Worm (Caenorhabditis elegans) whole organism, mixed stage, embryonic: ENCODE results near the gene C34H4.5.

Source experiments
- M03D4.4 ChIP-seq: sonication (generic microtip); optimal IDR thresholded peaks from 2 replicates; lab custom pipeline; 2017; ENCODE audit warnings: mild to moderate bottlenecking, missing genetic modification characterization, missing compliant biosample characterization
- bed-3 ChIP-seq: fragments of 200-800 bp; sonication (Bioruptor generic); optimal IDR thresholded peaks from 3 replicates; lab custom pipeline; 2018; ENCODE audit warnings: mild to moderate bottlenecking, missing genetic modification characterization, moderate library complexity, missing compliant biosample characterization
- ceh-39 ChIP-seq: fragments of 150-350 bp; optimal IDR thresholded peaks from 2 replicates; lab custom pipeline; 2014; ENCODE audit warnings: missing biosample characterization, missing genetic modification characterization
- ceh-43 ChIP-seq: fragments of 200-800 bp; sonication (Bioruptor generic); optimal IDR thresholded peaks from 2 replicates; lab custom pipeline; 2018; ENCODE audit warnings: mild to moderate bottlenecking, missing genetic modification characterization, moderate library complexity, missing compliant biosample characterization
- ceh-83 ChIP-seq: fragments of 200-800 bp; sonication (Bioruptor generic); optimal IDR thresholded peaks from 2 replicates; lab custom pipeline; 2018; ENCODE audit warnings: mild to moderate bottlenecking, missing genetic modification characterization, missing compliant biosample characterization
- elt-1 ChIP-seq: sonication (generic microtip); optimal IDR thresholded peaks from 2 replicates; lab custom pipeline; 2017; ENCODE audit warnings: missing genetic modification characterization, mild to moderate bottlenecking, missing compliant biosample characterization, antibody characterized with exemption, moderate library complexity, borderline replicate concordance; ENCODE audit not compliant: insufficient read depth
- ham-2 ChIP-seq: fragments of 200-800 bp; sonication (Bioruptor generic); optimal IDR thresholded peaks from 2 replicates; lab custom pipeline; 2018; ENCODE audit warnings: mild to moderate bottlenecking, missing genetic modification characterization, missing compliant biosample characterization
- hlh-1 ChIP-seq: fragments of 150-350 bp; optimal IDR thresholded peaks from 2 replicates; lab custom pipeline; 2014; ENCODE audit warnings: missing biosample characterization, missing genetic modification reagents, missing genetic modification characterization
- lin-13 ChIP-seq: fragments of 150-350 bp; optimal IDR thresholded peaks from 2 replicates; lab custom pipeline; 2014; ENCODE audit warnings: missing biosample characterization, missing genetic modification characterization
- lin-32 ChIP-seq: fragments of 200-800 bp; sonication (Bioruptor generic); optimal IDR thresholded peaks from 2 replicates; lab custom pipeline; 2018; ENCODE audit warnings: mild to moderate bottlenecking, missing genetic modification characterization, missing compliant biosample characterization
- lsy-2 ChIP-seq: fragments of 150-350 bp; optimal IDR thresholded peaks from 2 replicates; lab custom pipeline; 2014; ENCODE audit warnings: missing biosample characterization, missing genetic modification characterization
- mab-5 ChIP-seq: fragments of 150-350 bp; optimal IDR thresholded peaks from 2 replicates; lab custom pipeline; 2014; ENCODE audit warnings: missing biosample characterization, missing genetic modification characterization
- mep-1 ChIP-seq: fragments of 150-350 bp; optimal IDR thresholded peaks from 2 replicates; lab custom pipeline; 2017; ENCODE audit warnings: missing biosample characterization, missing genetic modification reagents, missing genetic modification characterization, inconsistent platforms
- mls-2 ChIP-seq: sonication (generic microtip); optimal IDR thresholded peaks from 2 replicates; lab custom pipeline; 2016; ENCODE audit warnings: mild to moderate bottlenecking, missing genetic modification characterization, moderate library complexity, missing compliant biosample characterization
- nhr-12 ChIP-seq: fragments of 150-350 bp; optimal IDR thresholded peaks from 2 replicates; lab custom pipeline; 2014; ENCODE audit warnings: missing biosample characterization, missing genetic modification characterization
- nhr-2 ChIP-seq: fragments of 150-350 bp; optimal IDR thresholded peaks from 2 replicates; lab custom pipeline; 2014; ENCODE audit warnings: missing biosample characterization, missing genetic modification characterization
- nhr-237 ChIP-seq: fragments of 150-350 bp; optimal IDR thresholded peaks from 2 replicates; lab custom pipeline; 2014; ENCODE audit warnings: missing biosample characterization, missing genetic modification characterization
- nhr-76 ChIP-seq: sonication (generic microtip); optimal IDR thresholded peaks from 2 replicates; lab custom pipeline; 2017; ENCODE audit warnings: missing biosample characterization, missing genetic modification characterization
- pha-4 ChIP-seq: fragments of 150-350 bp; optimal IDR thresholded peaks from 2 replicates; lab custom pipeline; 2018; ENCODE audit warnings: missing biosample characterization, missing genetic modification reagents, missing genetic modification characterization
- sem-2 ChIP-seq: fragments of 200-800 bp; sonication (Bioruptor generic); optimal IDR thresholded peaks from 2 replicates; lab custom pipeline; 2018; ENCODE audit warnings: mild to moderate bottlenecking, missing genetic modification characterization, missing compliant biosample characterization
- snpc-4 ChIP-seq: fragments of 150-350 bp; optimal IDR thresholded peaks from 2 replicates; lab custom pipeline; 2014; ENCODE audit warnings: missing biosample characterization, missing genetic modification characterization
- unc-120 ChIP-seq: sonication (generic microtip); optimal IDR thresholded peaks from 2 replicates; lab custom pipeline; 2017; ENCODE audit warnings: missing genetic modification characterization, missing compliant biosample characterization; ENCODE audit not compliant: poor library complexity, severe bottlenecking
- unc-62 ChIP-seq: fragments of 150-350 bp; optimal IDR thresholded peaks from 2 replicates; lab custom pipeline; 2014; ENCODE audit warnings: missing biosample characterization, missing genetic modification reagents, missing genetic modification characterization
- zip-8 ChIP-seq: fragments of 150-350 bp; optimal IDR thresholded peaks from 2 replicates; lab custom pipeline; 2014; ENCODE audit warnings: missing biosample characterization, missing genetic modification characterization

The C34H4.5 gene

ce11 chrIV:1549095-1550093, 637 bp downstream of the C34H4.5 start:
- TF ChIP-seq nhr-2 (tag; lab: Kevin White, UChicago) = no peak

- TF ChIP-seq elt-1 (peak; percentile 88), nhr-237 (tag; lab: Kevin White, UChicago) (no peak), ham-2 (GFP tag; lab: Kevin White, UChicago) (peak; percentile 50)
Measured at ce11 chrIV:1548457-1548861, 1.6 kb downstream of the C34H4.5 start, which contains the start of gene col-107. TSS of gene col-107 (plus strand) at chrIV:1548721.

- TF ChIP-seq nhr-237 (tag; lab: Kevin White, UChicago) (no peak), M03D4.4 (tag; lab: Kevin White, UChicago) (no peak), snpc-4 (tag; lab: Kevin White, UChicago) (no peak), unc-120 (tag; lab: Kevin White, UChicago) (no peak), unc-62 (GFP tag; lab: Kevin White, UChicago) (no peak), hlh-1 (tag; lab: Kevin White, UChicago) (no peak), mep-1 (tag; lab: Kevin White, UChicago) (no peak), pha-4 (tag; lab: Kevin White, UChicago) (no peak), ceh-83 (no peak)
Measured at ce11 chrIV:1547129-1547528, 2.9 kb downstream of the C34H4.5 start.

ce11 chrIV:1536316-1536715, 13.7 kb downstream of the C34H4.5 start, which contains the start of gene K03H6.5:
TSS of gene K03H6.5 (minus strand) at chrIV:1536416.
- TF ChIP-seq zip-8 = no peak
- TF ChIP-seq nhr-12 (tag; lab: Kevin White, UChicago) = no peak
- TF ChIP-seq bed-3 = no peak
- no peak for TF ChIP-seq lin-32 (GFP tag; lab: Kevin White, UChicago)
- no peak for TF ChIP-seq lin-13 (tag; lab: Kevin White, UChicago)
- TF ChIP-seq sem-2 (GFP tag; lab: Kevin White, UChicago) = no peak
- no peak for TF ChIP-seq pha-4 (tag; lab: Kevin White, UChicago)
- no peak for TF ChIP-seq unc-120 (tag; lab: Kevin White, UChicago)
- TF ChIP-seq ceh-43 = no peak
- no peak for TF ChIP-seq nhr-2 (tag; lab: Kevin White, UChicago)
- no peak for TF ChIP-seq elt-1
- TF ChIP-seq nhr-76 (tag; lab: Kevin White, UChicago) = no peak

- TF ChIP-seq mls-2 (tag; lab: Kevin White, UChicago) = no peak
- TF ChIP-seq, all 35 proteins: peak for 0
Measured at ce11 chrIV:1523418-1523817, 26.6 kb downstream of the C34H4.5 start, which contains the start of gene K03H6.1. TSS of gene K03H6.1 (plus strand) at chrIV:1523718.

- TF ChIP-seq lsy-2 (tag; lab: Kevin White, UChicago) (no peak), bed-3 (no peak)
Measured at ce11 chrIV:1522358-1522757, 27.7 kb downstream of the C34H4.5 start.

- TF ChIP-seq nhr-2 (tag; lab: Kevin White, UChicago) (no peak), unc-120 (tag; lab: Kevin White, UChicago) (no peak), lin-13 (tag; lab: Kevin White, UChicago) (no peak), ceh-39 (tag; lab: Kevin White, UChicago) (no peak), mab-5 (tag; lab: Kevin White, UChicago) (no peak), pha-4 (tag; lab: Kevin White, UChicago) (no peak)
Measured at ce11 chrIV:1521224-1521623, 28.8 kb downstream of the C34H4.5 start, which contains the start of gene K03H6.4. TSS of gene K03H6.4 (minus strand) at chrIV:1521324.
